Fruit fly (Drosophila melanogaster) whole organism, adult: ENCODE results near the gene Ccdc114.

ENCODE experiments used
- CG11617 ChIP-seq: fragments of 200-800 bp; sonication (Bioruptor generic); optimal IDR thresholded peaks from 2 replicates; lab custom pipeline; 2017; ENCODE audit warnings: mild to moderate bottlenecking, missing biosample characterization, missing genetic modification reagents, missing genetic modification characterization
- CG12768 ChIP-seq: fragments of 200-800 bp; sonication (Bioruptor generic); optimal IDR thresholded peaks from 2 replicates; lab custom pipeline; 2017; ENCODE audit warnings: missing biosample characterization, missing genetic modification characterization, mild to moderate bottlenecking, moderate library complexity, missing genetic modification reagents
- CG14711 ChIP-seq: fragments of 200-800 bp; sonication (Bioruptor generic); optimal IDR thresholded peaks from 2 replicates; lab custom pipeline; 2018; ENCODE audit warnings: missing biosample characterization, mild to moderate bottlenecking, missing genetic modification characterization, moderate library complexity
- CG1620 ChIP-seq: fragments of 200-800 bp; sonication (Bioruptor generic); optimal IDR thresholded peaks from 2 replicates; lab custom pipeline; 2016; ENCODE audit warnings: missing biosample characterization, missing genetic modification characterization
- CG33017 ChIP-seq: fragments of 200-800 bp; sonication (Bioruptor generic); optimal IDR thresholded peaks from 2 replicates; lab custom pipeline; 2018; ENCODE audit warnings: missing biosample characterization, mild to moderate bottlenecking, missing genetic modification characterization, moderate library complexity
- CG5204 ChIP-seq: fragments of 200-800 bp; sonication (Bioruptor generic); optimal IDR thresholded peaks from 2 replicates; lab custom pipeline; 2016; ENCODE audit warnings: missing biosample characterization, missing genetic modification characterization
- CG7045 ChIP-seq: fragments of 200-800 bp; sonication (Bioruptor generic); optimal IDR thresholded peaks from 2 replicates; lab custom pipeline; 2017; ENCODE audit warnings: missing biosample characterization, mild to moderate bottlenecking, missing genetic modification characterization
- CG7101 ChIP-seq: fragments of 200-800 bp; sonication (Bioruptor generic); optimal IDR thresholded peaks from 2 replicates; lab custom pipeline; 2018; ENCODE audit warnings: missing biosample characterization, mild to moderate bottlenecking, missing genetic modification characterization, moderate library complexity
- Clk ChIP-seq: fragments of 200-800 bp; sonication (Bioruptor generic); optimal IDR thresholded peaks from 2 replicates; lab custom pipeline; 2017; ENCODE audit warnings: missing biosample characterization, missing genetic modification characterization
- Crg-1 ChIP-seq: fragments of 200-800 bp; sonication (Bioruptor generic); optimal IDR thresholded peaks from 2 replicates; lab custom pipeline; 2016; ENCODE audit warnings: missing biosample characterization, missing genetic modification characterization
- Hr96 ChIP-seq: fragments of 200-800 bp; sonication (Bioruptor generic); optimal IDR thresholded peaks from 2 replicates; lab custom pipeline; 2016; ENCODE audit warnings: missing biosample characterization, missing genetic modification characterization
- Mnt ChIP-seq: fragments of 200-800 bp; sonication (Bioruptor generic); optimal IDR thresholded peaks from 2 replicates; lab custom pipeline; 2016; ENCODE audit warnings: missing biosample characterization, mild to moderate bottlenecking, missing genetic modification characterization
- bab1 ChIP-seq: fragments of 200-800 bp; sonication (Bioruptor generic); optimal IDR thresholded peaks from 3 replicates; lab custom pipeline; 2019; ENCODE audit warnings: missing biosample characterization, mild to moderate bottlenecking, missing genetic modification characterization, moderate library complexity
- cic ChIP-seq: fragments of 200-800 bp; sonication (Bioruptor generic); optimal IDR thresholded peaks from 2 replicates; lab custom pipeline; 2017; ENCODE audit warnings: missing biosample characterization, mild to moderate bottlenecking, missing genetic modification characterization, moderate library complexity
- cnc ChIP-seq, 2 experiments: fragments of >200 bp; optimal IDR thresholded peaks; 2 replicates each; lab custom pipeline; 2017
- kay ChIP-seq: fragments of 200-800 bp; sonication (Bioruptor generic); peaks from one replicate; lab custom pipeline; 2016; ENCODE audit warnings: missing biosample characterization, missing genetic modification characterization, borderline replicate concordance
- ovo ChIP-seq: fragments of 200-800 bp; sonication (Bioruptor generic); optimal IDR thresholded peaks from 2 replicates; lab custom pipeline; 2016; ENCODE audit warnings: missing biosample characterization, missing genetic modification characterization
- pad ChIP-seq: fragments of 200-800 bp; sonication (Bioruptor generic); optimal IDR thresholded peaks from 3 replicates; lab custom pipeline; 2017; ENCODE audit warnings: missing biosample characterization, missing genetic modification characterization, mild to moderate bottlenecking, moderate library complexity, missing genetic modification reagents
- tj ChIP-seq: fragments of 200-800 bp; sonication (Bioruptor generic); optimal IDR thresholded peaks from 3 replicates; lab custom pipeline; 2017; ENCODE audit warnings: missing biosample characterization, mild to moderate bottlenecking, missing genetic modification characterization, moderate library complexity
- toe ChIP-seq: fragments of 200-800 bp; sonication (Bioruptor generic); optimal IDR thresholded peaks from 2 replicates; lab custom pipeline; 2016; ENCODE audit warnings: missing biosample characterization, missing genetic modification characterization

Gene Ccdc114

DNA sequence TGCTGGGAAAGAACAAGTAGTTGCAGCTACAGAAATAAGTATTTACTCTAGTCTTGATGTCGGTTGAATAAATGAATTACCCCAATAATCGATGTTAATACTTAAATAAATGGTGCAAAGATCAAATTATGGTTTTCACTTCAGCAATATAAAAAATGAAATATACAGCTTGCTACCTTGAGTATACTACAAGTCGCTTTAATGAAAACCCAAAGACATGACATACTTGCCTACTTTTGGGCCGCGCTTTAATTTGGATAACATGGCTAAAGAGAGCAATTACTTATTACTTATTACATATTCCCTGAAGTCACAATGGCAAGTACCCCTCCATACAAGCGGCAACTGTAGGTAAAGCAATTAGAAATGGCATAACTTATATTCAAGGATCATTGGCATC, 13.3 kb downstream of the Ccdc114 start:
- TF ChIP-seq CG7045 (GFP tag; lab: Kevin White, UChicago) (no peak), pad (peak; percentile 75)

DNA sequence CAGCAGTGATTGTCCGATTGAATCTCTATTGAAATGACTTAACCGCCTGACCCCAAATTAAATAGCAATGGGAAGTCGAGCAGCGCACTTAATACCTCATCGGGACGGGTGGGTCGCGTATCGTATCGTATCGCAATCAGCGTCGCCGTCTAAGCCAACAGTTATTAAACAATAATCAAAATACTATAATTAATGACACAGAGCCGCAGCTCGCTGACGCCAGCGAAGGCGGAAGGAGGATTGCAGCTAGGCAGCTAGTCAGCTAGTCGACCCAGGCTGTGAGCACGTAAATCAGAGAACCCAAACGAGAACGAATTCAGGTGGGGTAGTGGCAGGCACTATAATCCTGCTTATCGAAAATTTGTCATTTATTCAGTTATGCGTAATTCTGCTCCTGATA, 15.6 kb downstream of the Ccdc114 start, which contains the start of gene NPF:
Gene NPF, plus strand, starts transcription at position 301 of the 400 bp plus-strand sequence.
- no peak for TF ChIP-seq Mnt (GFP tag; lab: Kevin White, UChicago)
- no peak for TF ChIP-seq CG12768
- TF ChIP-seq kay (GFP tag; lab: Kevin White, UChicago) = no peak
- no peak for TF ChIP-seq CG33017
- no peak for TF ChIP-seq CG7101
- no peak for TF ChIP-seq toe
- no peak for TF ChIP-seq CG5204 (GFP tag; lab: Kevin White, UChicago)
- TF ChIP-seq tj = no peak
- no peak for TF ChIP-seq CG1620 (GFP tag; lab: Kevin White, UChicago)
- TF ChIP-seq CG14711 (tag; lab: Kevin White, UChicago) = no peak
- no peak for TF ChIP-seq CG7045 (GFP tag; lab: Kevin White, UChicago)

DNA sequence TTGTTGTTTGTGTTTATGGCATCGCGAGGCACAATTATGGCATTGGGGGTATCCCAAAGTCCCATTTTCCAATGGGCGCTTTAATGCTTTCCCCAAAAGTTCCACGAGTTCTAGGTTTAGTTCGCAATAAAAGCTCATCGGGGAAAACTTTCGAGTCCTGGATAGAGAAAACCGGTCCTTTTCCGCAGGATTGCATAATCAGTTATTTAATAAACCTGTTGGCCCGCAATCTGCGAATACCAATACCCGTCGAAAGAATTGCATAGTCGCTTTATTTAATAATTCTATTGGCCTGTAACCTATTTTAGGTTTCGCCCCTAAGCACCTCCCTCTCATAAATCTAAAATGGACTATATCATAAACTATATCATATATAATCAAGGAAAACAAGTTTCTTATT, 18.6 kb downstream of the Ccdc114 start:
- TF ChIP-seq cnc (optimal IDR thresholded peaks at IDR 0.05; lab: Kevin White, UChicago) (no peak), ovo (GFP tag; lab: Kevin White, UChicago) (no peak), kay (GFP tag; lab: Kevin White, UChicago) (no peak), CG33017 (no peak), CG11617 (no peak), tj (no peak), Hr96 (GFP tag; lab: Kevin White, UChicago) (no peak), Crg-1 (GFP tag; lab: Kevin White, UChicago) (no peak), Mnt (GFP tag; lab: Kevin White, UChicago) (no peak), toe (no peak), CG1620 (GFP tag; lab: Kevin White, UChicago) (no peak), pad (no peak), CG7045 (GFP tag; lab: Kevin White, UChicago) (no peak)

DNA sequence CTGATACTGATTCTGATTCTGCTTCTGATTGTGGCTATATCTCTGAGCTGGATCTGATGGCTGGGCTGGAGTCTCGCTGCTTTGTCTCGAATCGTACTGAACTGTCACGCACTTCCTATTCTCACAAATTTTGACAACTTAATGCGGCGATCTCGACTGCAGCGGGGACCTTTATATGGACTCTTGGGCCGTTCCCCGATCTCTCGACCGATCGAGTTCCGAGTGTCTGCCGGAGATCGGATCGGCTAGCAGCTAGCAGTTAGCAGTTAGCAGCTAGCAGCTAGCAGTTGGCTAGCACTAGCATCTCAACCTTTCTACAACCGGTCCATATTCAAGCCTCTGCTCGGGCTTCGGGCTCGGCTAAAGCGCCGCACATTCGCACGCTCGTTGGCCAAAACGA, 19.8 kb downstream of the Ccdc114 start, which contains the start of gene CG10345:
Gene CG10345, minus strand, starts transcription at position 147 of the 400 bp plus-strand sequence.
- TF ChIP-seq cic (GFP tag; lab: Kevin White, UChicago) (no peak), Mnt (GFP tag; lab: Kevin White, UChicago) (no peak), tj (no peak), CG7045 (GFP tag; lab: Kevin White, UChicago) (no peak), Hr96 (GFP tag; lab: Kevin White, UChicago) (no peak), kay (GFP tag; lab: Kevin White, UChicago) (no peak)

DNA sequence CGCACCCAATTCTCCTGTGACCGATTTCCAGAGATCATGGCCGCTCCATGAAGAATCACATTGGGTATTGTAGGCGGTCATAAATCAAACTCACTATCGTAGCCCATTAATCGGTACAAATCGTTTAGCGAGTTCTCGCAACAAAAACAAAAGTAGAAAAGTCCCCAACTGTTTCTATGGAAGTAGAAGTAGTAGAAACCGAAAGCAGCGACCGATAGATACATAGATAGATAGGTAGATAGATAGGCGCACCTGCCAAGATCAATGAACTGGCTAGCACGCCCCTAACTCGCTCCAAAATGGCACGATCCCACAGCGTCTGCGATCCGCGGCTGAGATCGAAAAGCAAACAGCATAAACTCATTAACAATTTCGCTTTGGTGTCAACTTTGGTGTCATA, 23.8 kb downstream of the Ccdc114 start:
- TF ChIP-seq CG5204 (GFP tag; lab: Kevin White, UChicago) (no peak), cic (GFP tag; lab: Kevin White, UChicago) (no peak), toe (no peak), cnc (optimal IDR thresholded peaks at IDR 0.05; lab: Kevin White, UChicago) (no peak), CG7045 (GFP tag; lab: Kevin White, UChicago) (no peak)

DNA sequence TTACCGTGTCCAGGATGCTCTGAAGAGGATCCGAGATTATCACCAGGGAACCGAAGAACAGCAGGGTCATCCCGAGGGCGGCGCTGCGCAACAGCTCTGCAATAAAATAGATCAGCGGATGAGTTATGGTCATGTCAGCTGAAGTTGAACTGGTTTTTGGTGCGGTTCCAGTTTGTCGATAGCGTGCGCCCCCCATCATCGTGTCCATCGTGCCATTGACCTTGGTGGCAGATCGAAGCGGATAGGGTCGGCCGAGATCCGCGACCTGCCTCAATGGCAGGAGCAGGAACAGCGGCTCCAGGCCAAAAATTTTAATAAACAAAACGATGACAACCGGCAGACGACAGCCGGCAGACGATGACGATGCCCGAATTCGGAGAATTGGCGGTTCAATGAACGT, 24.9 kb downstream of the Ccdc114 start:
- TF ChIP-seq CG7045 (GFP tag; lab: Kevin White, UChicago) (no peak), Hr96 (GFP tag; lab: Kevin White, UChicago) (no peak), CG5204 (GFP tag; lab: Kevin White, UChicago) (no peak)

DNA sequence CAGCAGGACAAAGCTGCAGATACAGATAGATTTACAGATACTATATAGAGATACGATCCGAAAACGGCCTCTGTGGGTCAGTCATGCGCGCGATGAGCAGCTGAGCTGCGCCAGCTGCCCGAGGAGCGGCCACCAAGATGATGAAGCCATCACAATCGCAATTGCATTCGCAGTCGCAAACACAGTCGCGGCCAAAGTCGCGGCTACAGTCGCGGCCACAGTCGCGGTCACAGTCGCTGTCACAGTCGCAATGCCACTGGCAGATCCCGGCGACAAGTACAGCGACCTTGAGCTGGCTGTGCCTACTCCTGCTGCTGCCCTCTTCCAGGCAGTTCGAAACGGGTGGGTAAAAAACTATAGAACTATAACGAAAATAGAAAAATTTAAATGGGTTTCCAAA, 29.6 kb downstream of the Ccdc114 start:
- TF ChIP-seq cic (GFP tag; lab: Kevin White, UChicago) (no peak), kay (GFP tag; lab: Kevin White, UChicago) (no peak), cnc (optimal IDR thresholded peaks at IDR 0.05; lab: Kevin White, UChicago) (no peak), CG1620 (GFP tag; lab: Kevin White, UChicago) (no peak), CG14711 (tag; lab: Kevin White, UChicago) (no peak), bab1 (GFP tag; lab: Kevin White, UChicago) (no peak), tj (no peak), CG7045 (GFP tag; lab: Kevin White, UChicago) (no peak), CG5204 (GFP tag; lab: Kevin White, UChicago) (no peak), toe (no peak), CG7101 (no peak), pad (no peak), Hr96 (GFP tag; lab: Kevin White, UChicago) (no peak), Clk (GFP tag; lab: Kevin White, UChicago) (no peak), CG12768 (no peak), CG33017 (no peak), Mnt (GFP tag; lab: Kevin White, UChicago) (no peak), Crg-1 (GFP tag; lab: Kevin White, UChicago) (no peak), ovo (GFP tag; lab: Kevin White, UChicago) (no peak)
